Worm (Caenorhabditis elegans): ENCODE data around the gene srh-174.

The srh-174 gene

DNA sequence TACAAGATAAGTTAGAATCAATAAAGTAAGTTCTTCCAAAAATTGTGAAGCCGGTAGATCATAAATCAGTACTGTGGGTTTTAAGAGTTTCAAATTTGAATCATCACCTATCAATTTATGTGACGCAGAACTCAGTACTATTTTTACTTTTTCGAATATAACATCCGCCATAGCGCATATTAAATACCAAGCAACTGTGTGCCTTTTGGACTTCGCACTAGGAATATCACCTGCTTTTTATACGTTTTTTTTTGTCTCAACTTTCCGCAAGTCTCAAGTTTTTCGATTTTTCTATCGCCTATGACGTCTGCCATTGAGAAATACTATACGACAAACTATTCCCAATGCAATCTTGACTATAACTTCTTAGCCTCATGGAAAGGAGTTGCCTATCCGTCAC is 34.2 kb downstream of the srh-174 start, which contains the start of gene srh-113:
Gene srh-113, plus strand, starts transcription at position 301 of the 400 bp plus-strand sequence.
- TF ChIP-seq dmd-4 (tag; optimal IDR thresholded peaks at IDR 0.05) (no peak), R02D3.7 (tag; optimal IDR thresholded peaks at IDR 0.05) (no peak), lin-13 (GFP tag; optimal IDR thresholded peaks at IDR 0.05) (no peak), ztf-1 (GFP tag; conservative IDR thresholded peaks at IDR 0.05) (no peak), unc-62 (GFP tag; optimal IDR thresholded peaks at IDR 0.05) (no peak), gmeb-1 (tag; optimal IDR thresholded peaks at IDR 0.05) (no peak), lin-39 (tag; optimal IDR thresholded peaks at IDR 0.05) (no peak), sma-3 (GFP tag; optimal IDR thresholded peaks at IDR 0.05) (no peak), elt-3 (tag; optimal IDR thresholded peaks at IDR 0.05) (no peak), crh-2 (tag; optimal IDR thresholded peaks at IDR 0.05) (no peak), aly-2 (tag; optimal IDR thresholded peaks at IDR 0.05) (no peak), ztf-11 (tag; optimal IDR thresholded peaks at IDR 0.05) (no peak), mdl-1 (tag; optimal IDR thresholded peaks at IDR 0.05) (no peak), nhr-21 (tag; optimal IDR thresholded peaks at IDR 0.05) (no peak), blmp-1 (tag; optimal IDR thresholded peaks at IDR 0.05; ENCODE audit: insufficient read depth) (no peak), sma-9 (GFP tag; optimal IDR thresholded peaks at IDR 0.05) (no peak), sma-9 (tag; optimal IDR thresholded peaks at IDR 0.05) (no peak), unc-39 (tag; optimal IDR thresholded peaks at IDR 0.05) (no peak), egl-27 (tag; optimal IDR thresholded peaks at IDR 0.05) (no peak), nhr-25 (tag; optimal IDR thresholded peaks at IDR 0.05) (no peak), nhr-6 (tag; optimal IDR thresholded peaks at IDR 0.05) (no peak)

- TF ChIP-seq nhr-11 (tag; optimal IDR thresholded peaks at IDR 0.05): no peak
Measured at ce11 chrV:17215602-17216001, 37.0 kb downstream of the srh-174 start.

ce11 chrV:17217690-17218089 is 39.1 kb downstream of the srh-174 start, which contains the start of gene srbc-62:
Gene srbc-62, plus strand, starts transcription at chrV:17217990.
- no peak for TF ChIP-seq Y55F3AM.14 (GFP tag; optimal IDR thresholded peaks at IDR 0.05)
- TF ChIP-seq nhr-129 (tag; optimal IDR thresholded peaks at IDR 0.05): no peak
- no peak for TF ChIP-seq nhr-77 (tag; optimal IDR thresholded peaks at IDR 0.05)
- TF ChIP-seq lin-13 (GFP tag; optimal IDR thresholded peaks at IDR 0.05): no peak
- no peak for TF ChIP-seq nhr-237 (tag; optimal IDR thresholded peaks at IDR 0.05)
- TF ChIP-seq ztf-11 (tag; optimal IDR thresholded peaks at IDR 0.05): no peak
- no peak for TF ChIP-seq peb-1 (tag; optimal IDR thresholded peaks at IDR 0.05)
- TF ChIP-seq sma-3 (GFP tag; optimal IDR thresholded peaks at IDR 0.05): no peak
- TF ChIP-seq ztf-1 (GFP tag; conservative IDR thresholded peaks at IDR 0.05): no peak
- no peak for TF ChIP-seq R02D3.7 (tag; optimal IDR thresholded peaks at IDR 0.05)
- TF ChIP-seq ceh-82 (tag; optimal IDR thresholded peaks at IDR 0.05): no peak
- TF ChIP-seq ztf-4 (tag; optimal IDR thresholded peaks at IDR 0.05): no peak
- TF ChIP-seq elt-3 (tag; optimal IDR thresholded peaks at IDR 0.05): no peak

- TF ChIP-seq mdl-1 (tag; optimal IDR thresholded peaks at IDR 0.05) (no peak), nhr-25 (tag; optimal IDR thresholded peaks at IDR 0.05) (no peak), blmp-1 (tag; optimal IDR thresholded peaks at IDR 0.05; ENCODE audit: insufficient read depth) (no peak)
Measured at ce11 chrV:17220345-17220744, 41.8 kb downstream of the srh-174 start, which contains the start of gene srh-109. Gene srh-109, minus strand, starts transcription at chrV:17220445.

DNA sequence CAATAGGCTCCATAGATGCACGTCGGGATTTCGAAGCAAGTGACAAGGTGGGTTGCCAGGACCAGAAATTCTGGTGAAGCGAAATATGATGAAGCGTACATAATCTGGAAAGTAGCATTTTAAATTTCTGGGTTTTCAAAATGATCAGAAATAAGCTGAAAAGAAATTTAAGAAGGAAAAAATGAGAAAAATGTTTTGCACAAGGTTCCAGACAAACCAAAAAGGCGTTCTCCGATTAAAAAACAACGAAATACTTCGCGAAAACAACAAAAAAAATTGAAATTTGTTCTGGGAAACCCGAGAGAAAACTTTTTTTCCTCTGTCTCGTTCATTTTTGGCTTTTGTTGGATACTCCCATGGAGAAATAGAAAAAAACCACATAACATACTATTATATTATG is 44.7 kb downstream of the srh-174 start, which contains the start of gene srh-252:
Gene srh-252, minus strand, starts transcription at position 101 of the 400 bp plus-strand sequence.
- TF ChIP-seq sma-3 (GFP tag; optimal IDR thresholded peaks at IDR 0.05): no peak
- no peak for TF ChIP-seq nhr-237 (tag; optimal IDR thresholded peaks at IDR 0.05)
- TF ChIP-seq nhr-21 (tag; optimal IDR thresholded peaks at IDR 0.05): no peak
- TF ChIP-seq nhr-129 (tag; optimal IDR thresholded peaks at IDR 0.05): no peak
- no peak for TF ChIP-seq nhr-12 (tag; optimal IDR thresholded peaks at IDR 0.05)
- no peak for TF ChIP-seq dmd-4 (tag; optimal IDR thresholded peaks at IDR 0.05)
- TF ChIP-seq ztf-1 (GFP tag; conservative IDR thresholded peaks at IDR 0.05): no peak
- no peak for TF ChIP-seq R02D3.7 (tag; optimal IDR thresholded peaks at IDR 0.05)
- no peak for TF ChIP-seq skn-1 (tag; optimal IDR thresholded peaks at IDR 0.05)
- no peak for TF ChIP-seq blmp-1 (tag; optimal IDR thresholded peaks at IDR 0.05; ENCODE audit: insufficient read depth)
- TF ChIP-seq nhr-11 (tag; optimal IDR thresholded peaks at IDR 0.05): no peak
- TF ChIP-seq nhr-6 (tag; optimal IDR thresholded peaks at IDR 0.05): no peak
- TF ChIP-seq fos-1 (tag; optimal IDR thresholded peaks at IDR 0.05): no peak
- TF ChIP-seq mab-5 (tag; optimal IDR thresholded peaks at IDR 0.05): no peak
- TF ChIP-seq gmeb-1 (tag; optimal IDR thresholded peaks at IDR 0.05): no peak
- TF ChIP-seq ztf-4 (tag; optimal IDR thresholded peaks at IDR 0.05): no peak
- no peak for TF ChIP-seq mbf-1 (tag; optimal IDR thresholded peaks at IDR 0.05)
- no peak for TF ChIP-seq ama-1 (optimal IDR thresholded peaks at IDR 0.05)
- no peak for TF ChIP-seq mdl-1 (tag; optimal IDR thresholded peaks at IDR 0.05)
- TF ChIP-seq lin-39 (tag; optimal IDR thresholded peaks at IDR 0.05): no peak
